Worm (Caenorhabditis elegans) whole organism, early embryonic: ENCODE data around the gene mfsd-13.2.

ENCODE experiments used
- B0310.2 ChIP-seq: sonication (generic microtip); optimal IDR thresholded peaks from 2 replicates; lab custom pipeline; 2016; ENCODE audit warnings: mild to moderate bottlenecking, missing genetic modification characterization, missing compliant biosample characterization
- F13C5.2 ChIP-seq: sonication (generic microtip); optimal IDR thresholded peaks from 2 replicates; lab custom pipeline; 2017; ENCODE audit warnings: mild to moderate bottlenecking, missing genetic modification characterization, inconsistent platforms, missing compliant biosample characterization
- aly-1 ChIP-seq: sonication (generic microtip); optimal IDR thresholded peaks from 2 replicates; lab custom pipeline; 2016; ENCODE audit warnings: missing genetic modification characterization, missing compliant biosample characterization
- ama-1 ChIP-seq: fragments of 150-350 bp; optimal IDR thresholded peaks from 2 replicates; lab custom pipeline; 2014
- ceh-13 ChIP-seq: fragments of 200-800 bp; sonication (Bioruptor generic); optimal IDR thresholded peaks from 2 replicates; lab custom pipeline; 2018; ENCODE audit warnings: mild to moderate bottlenecking, missing genetic modification characterization, missing compliant biosample characterization
- ceh-36 ChIP-seq: sonication (generic microtip); optimal IDR thresholded peaks from 2 replicates; lab custom pipeline; 2016; ENCODE audit warnings: missing genetic modification characterization, inconsistent platforms, missing compliant biosample characterization
- ets-7 ChIP-seq: sonication (generic microtip); optimal IDR thresholded peaks from 2 replicates; lab custom pipeline; 2016; ENCODE audit warnings: missing genotype, missing genetic modification characterization, missing compliant biosample characterization
- flt-1 ChIP-seq: fragments of 200-800 bp; sonication (Bioruptor generic); IDR thresholded peaks from 2 replicates; pipeline ENCODE4 v1.3.6; 2022; ENCODE audit warnings: missing genetic modification characterization, missing compliant biosample characterization
- hmbx-1 ChIP-seq: sonication (generic microtip); optimal IDR thresholded peaks from 2 replicates; lab custom pipeline; 2016; ENCODE audit warnings: mild to moderate bottlenecking, missing genetic modification characterization, missing compliant biosample characterization
- hmg-4 ChIP-seq: fragments of 200-800 bp; sonication (Bioruptor generic); optimal IDR thresholded peaks from 2 replicates; lab custom pipeline; 2018; ENCODE audit warnings: mild to moderate bottlenecking, missing genetic modification characterization, missing compliant biosample characterization
- hnd-1 ChIP-seq: sonication (generic microtip); optimal IDR thresholded peaks from 2 replicates; lab custom pipeline; 2016; ENCODE audit warnings: missing genetic modification characterization, missing compliant biosample characterization
- pes-1 ChIP-seq: fragments of 200-800 bp; sonication (Bioruptor generic); IDR thresholded peaks from 2 replicates; pipeline ENCODE4 v1.3.6; 2022; ENCODE audit warnings: missing genetic modification reagents, missing genetic modification characterization, missing compliant biosample characterization
- scrt-1 ChIP-seq: fragments of 200-800 bp; sonication (Bioruptor generic); IDR thresholded peaks from 2 replicates; pipeline ENCODE4 v1.3.6; 2022; ENCODE audit warnings: missing genetic modification characterization, missing compliant biosample characterization
- sea-1 ChIP-seq: fragments of 200-800 bp; sonication (Bioruptor generic); conservative IDR thresholded peaks from 2 replicates; pipeline ENCODE4 v1.3.6; 2022; ENCODE audit warnings: missing genetic modification characterization, missing compliant biosample characterization
- tbx-11 ChIP-seq: fragments of 200-800 bp; sonication (Bioruptor generic); IDR thresholded peaks from 2 replicates; pipeline ENCODE4 v1.3.6; 2022; ENCODE audit warnings: missing genetic modification characterization, missing compliant biosample characterization
- tbx-37 ChIP-seq: fragments of 200-800 bp; sonication (Bioruptor generic); conservative IDR thresholded peaks from 2 replicates; pipeline ENCODE4 v1.3.6; 2022; ENCODE audit warnings: missing genetic modification reagents, missing genetic modification characterization, missing compliant biosample characterization
- tra-4 ChIP-seq: sonication (generic microtip); optimal IDR thresholded peaks from 2 replicates; lab custom pipeline; 2017; ENCODE audit warnings: missing genetic modification characterization, missing compliant biosample characterization

mfsd-13.2 gene

ce11 chrII:7171305-7171998 lies 5.8 kb upstream of the mfsd-13.2 start, which contains the start of gene dyf-13:
dyf-13 (minus strand) TSS chrII:7171355.
- TF ChIP-seq tbx-37, result no peak
- no peak for TF ChIP-seq sea-1 (GFP tag; lab: Robert Waterston, UW)
- TF ChIP-seq flt-1 (GFP tag; lab: Robert Waterston, UW), result no peak
- no peak for TF ChIP-seq ets-7 (tag; lab: Kevin White, UChicago)
- TF ChIP-seq B0310.2 (tag; lab: Kevin White, UChicago), result no peak
- TF ChIP-seq aly-1 (tag; lab: Kevin White, UChicago), result no peak
- TF ChIP-seq ama-1 (lab: Kevin White, UChicago), result no peak
- no peak for TF ChIP-seq ceh-13 (GFP tag; lab: Kevin White, UChicago)
- no peak for TF ChIP-seq hnd-1
- no peak for TF ChIP-seq scrt-1 (GFP tag; lab: Robert Waterston, UW)
- no peak for TF ChIP-seq F13C5.2
- no peak for TF ChIP-seq tbx-11 (GFP tag; lab: Robert Waterston, UW)
- no peak for TF ChIP-seq ceh-36
- TF ChIP-seq pes-1, result no peak
- no peak for TF ChIP-seq tra-4 (tag; lab: Kevin White, UChicago)
- no peak for TF ChIP-seq hmg-4 (GFP tag; lab: Kevin White, UChicago)

DNA sequence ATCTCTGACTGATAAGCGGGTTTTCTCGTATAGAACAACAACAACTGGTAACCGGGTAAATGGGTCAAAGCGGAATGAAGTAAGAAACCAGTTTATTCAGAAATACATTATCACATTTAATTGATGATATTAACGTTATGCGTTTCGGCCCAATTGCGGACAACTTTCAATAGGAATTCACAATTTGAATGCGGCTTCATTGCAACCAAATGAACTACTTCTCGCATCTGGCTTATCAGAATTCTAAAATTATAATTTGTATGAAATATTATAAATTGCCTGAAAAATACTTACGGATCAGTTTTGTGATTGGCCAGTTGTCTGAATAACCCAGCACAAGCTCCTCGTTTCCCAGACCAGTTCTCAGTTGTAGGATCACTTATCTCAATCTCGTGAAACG lies 3.1 kb upstream of the mfsd-13.2 start, which contains the start of gene col-36:
TSS of gene col-36 (minus strand) at position 101 of the 400 bp plus-strand sequence.
- TF ChIP-seq sea-1 (GFP tag; lab: Robert Waterston, UW), result no peak
- TF ChIP-seq ets-7 (tag; lab: Kevin White, UChicago), result no peak
- TF ChIP-seq flt-1 (GFP tag; lab: Robert Waterston, UW), result no peak
- no peak for TF ChIP-seq hmg-4 (GFP tag; lab: Kevin White, UChicago)
- TF ChIP-seq F13C5.2, result no peak
- no peak for TF ChIP-seq hnd-1
- TF ChIP-seq aly-1 (tag; lab: Kevin White, UChicago), result no peak
- no peak for TF ChIP-seq B0310.2 (tag; lab: Kevin White, UChicago)
- no peak for TF ChIP-seq tbx-37
- no peak for TF ChIP-seq ceh-13 (GFP tag; lab: Kevin White, UChicago)
- TF ChIP-seq ama-1 (lab: Kevin White, UChicago), result no peak

- TF ChIP-seq pes-1 (no peak), F13C5.2 (no peak), tbx-37 (no peak), tra-4 (tag; lab: Kevin White, UChicago) (no peak), ama-1 (lab: Kevin White, UChicago) (no peak), ets-7 (tag; lab: Kevin White, UChicago) (no peak), hmg-4 (GFP tag; lab: Kevin White, UChicago) (no peak), ceh-13 (GFP tag; lab: Kevin White, UChicago) (no peak), scrt-1 (GFP tag; lab: Robert Waterston, UW) (no peak), aly-1 (tag; lab: Kevin White, UChicago) (no peak)
Measured at ce11 chrII:7166768-7167167, 1.1 kb upstream of the mfsd-13.2 start.

DNA sequence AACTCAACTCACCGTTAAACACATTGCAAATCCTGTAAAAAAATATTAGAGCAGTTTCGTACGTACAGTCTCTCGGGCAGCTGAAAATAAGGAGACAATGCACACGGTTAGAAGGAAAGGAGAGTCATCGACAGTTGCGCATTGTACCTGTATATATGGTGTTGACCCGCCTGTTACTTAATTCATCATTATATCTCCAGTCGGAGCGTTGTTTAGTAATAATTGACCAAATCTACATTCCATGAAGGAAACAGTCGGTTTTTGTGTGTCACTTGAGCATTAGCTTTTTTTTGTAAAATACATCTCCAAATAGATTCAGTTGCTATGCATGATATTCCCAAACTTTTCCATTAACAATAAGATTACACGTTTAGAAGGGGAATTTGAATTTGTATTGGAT lies 4.1 kb downstream of the mfsd-13.2 start, which contains the start of gene C27H5.12:
TSS of gene C27H5.12 (minus strand) at position 101 of the 400 bp plus-strand sequence.
- TF ChIP-seq B0310.2 (tag; lab: Kevin White, UChicago) (no peak), F13C5.2 (no peak), flt-1 (GFP tag; lab: Robert Waterston, UW) (no peak), ceh-13 (GFP tag; lab: Kevin White, UChicago) (no peak), hnd-1 (no peak), ets-7 (tag; lab: Kevin White, UChicago) (no peak), sea-1 (GFP tag; lab: Robert Waterston, UW) (no peak), aly-1 (tag; lab: Kevin White, UChicago) (no peak), hmbx-1 (tag; lab: Kevin White, UChicago) (no peak), ceh-36 (no peak), pes-1 (no peak), ama-1 (lab: Kevin White, UChicago) (no peak), tbx-11 (GFP tag; lab: Robert Waterston, UW) (no peak), hmg-4 (GFP tag; lab: Kevin White, UChicago) (no peak), scrt-1 (GFP tag; lab: Robert Waterston, UW) (no peak), tra-4 (tag; lab: Kevin White, UChicago) (no peak), tbx-37 (no peak)

ce11 chrII:7157415-7157814 lies 8.2 kb downstream of the mfsd-13.2 start:
- no peak for TF ChIP-seq ets-7 (tag; lab: Kevin White, UChicago)
- no peak for TF ChIP-seq tbx-37
- no peak for TF ChIP-seq ceh-36
- TF ChIP-seq pes-1, result no peak

- TF ChIP-seq B0310.2 (tag; lab: Kevin White, UChicago) (no peak), hnd-1 (no peak), tra-4 (tag; lab: Kevin White, UChicago) (no peak), ceh-36 (no peak), tbx-37 (no peak), scrt-1 (GFP tag; lab: Robert Waterston, UW) (no peak), sea-1 (GFP tag; lab: Robert Waterston, UW) (no peak), ama-1 (lab: Kevin White, UChicago) (no peak), aly-1 (tag; lab: Kevin White, UChicago) (no peak), ets-7 (tag; lab: Kevin White, UChicago) (no peak), pes-1 (no peak), hmbx-1 (tag; lab: Kevin White, UChicago) (no peak), tbx-11 (GFP tag; lab: Robert Waterston, UW) (no peak)
Measured at ce11 chrII:7155392-7155791, 10.3 kb downstream of the mfsd-13.2 start, which contains the start of gene C27H5.2. C27H5.2 (plus strand) TSS chrII:7155581.

ce11 chrII:7154711-7155110 lies 10.9 kb downstream of the mfsd-13.2 start:
- no peak for TF ChIP-seq F13C5.2
- peak; percentile 38 for TF ChIP-seq aly-1 (tag; lab: Kevin White, UChicago)
- no peak for TF ChIP-seq scrt-1 (GFP tag; lab: Robert Waterston, UW)
- no peak for TF ChIP-seq sea-1 (GFP tag; lab: Robert Waterston, UW)
- TF ChIP-seq tra-4 (tag; lab: Kevin White, UChicago), result no peak
- TF ChIP-seq ama-1 (lab: Kevin White, UChicago), result no peak
